Worm (Caenorhabditis elegans): ENCODE results near the gene tes-1.

- no peak for TF ChIP-seq dao-5 (tag; optimal IDR thresholded peaks at IDR 0.05)
- TF ChIP-seq him-1 (tag; optimal IDR thresholded peaks at IDR 0.05) = no peak
These were observed 37.7 kb downstream of the tes-1 start for ce11 chrIV:7413573-7413972.
